Fruit fly (Drosophila melanogaster): ENCODE results near the gene CG31446.

Gene CG31446

DNA sequence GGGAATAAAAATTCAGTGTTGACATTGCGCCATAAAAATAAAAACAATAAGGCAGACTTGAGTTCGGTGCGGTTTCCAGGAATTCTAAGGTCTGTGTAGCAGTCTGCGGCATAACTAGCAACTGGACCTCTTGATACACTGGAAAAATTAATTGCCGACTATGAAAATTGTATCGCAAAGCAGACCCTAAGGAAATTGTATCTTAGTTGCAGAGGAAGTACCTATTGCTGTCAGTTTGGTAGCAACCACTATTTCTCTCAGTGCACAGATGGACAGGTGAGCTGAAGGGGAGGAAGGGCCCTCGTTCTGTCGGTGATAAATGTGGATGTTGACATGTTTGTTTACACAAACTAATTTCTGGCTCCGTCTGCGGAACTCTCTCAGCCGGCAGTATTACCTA is 48.2 kb upstream of the CG31446 start (continued):
- no peak for TF ChIP-seq cwo (GFP tag; optimal IDR thresholded peaks at IDR 0.05)
- TF ChIP-seq ken (GFP tag; IDR thresholded peaks at IDR 0.05) = no peak
- TF ChIP-seq Nf-YA (GFP tag; IDR thresholded peaks at IDR 0.05) = no peak
- TF ChIP-seq CG7839 (tag; optimal IDR thresholded peaks at IDR 0.05) = peak; percentile 44
- no peak for TF ChIP-seq bbx (GFP tag; IDR thresholded peaks at IDR 0.05; ENCODE audit: partially characterized antibody)
- no peak for TF ChIP-seq CG34376 (GFP tag; optimal IDR thresholded peaks at IDR 0.05)
- peak; percentile 73 for TF ChIP-seq CG1603 (tag; optimal IDR thresholded peaks at IDR 0.05)
- TF ChIP-seq Sry-δ (GFP tag; optimal IDR thresholded peaks at IDR 0.05) = no peak
- no peak for TF ChIP-seq insv (GFP tag; optimal IDR thresholded peaks at IDR 0.05)
- peak; percentile 78 for TF ChIP-seq Xrp1 (GFP tag; IDR thresholded peaks at IDR 0.05)
- peak; percentile 77 for TF ChIP-seq CG4404 (GFP tag; IDR thresholded peaks at IDR 0.05)
- TF ChIP-seq dimm (GFP tag; IDR thresholded peaks at IDR 0.05) = no peak
- TF ChIP-seq H15 (GFP tag; IDR thresholded peaks at IDR 0.05) = no peak
- no peak for TF ChIP-seq CG2129 (GFP tag; IDR thresholded peaks at IDR 0.05; ENCODE audit: partially characterized antibody)
- TF ChIP-seq Doc2 (GFP tag; IDR thresholded peaks at IDR 0.05) = no peak
- no peak for TF ChIP-seq slou (GFP tag; optimal IDR thresholded peaks at IDR 0.05)
- no peak for TF ChIP-seq caup (GFP tag; optimal IDR thresholded peaks at IDR 0.05; ENCODE audit: severe bottlenecking)
- TF ChIP-seq CG10209 (GFP tag; optimal IDR thresholded peaks at IDR 0.05) = peak; percentile 31
- TF ChIP-seq Elba2 (GFP tag; optimal IDR thresholded peaks at IDR 0.05) = no peak
- TF ChIP-seq CG2889 (GFP tag; IDR thresholded peaks at IDR 0.05) = no peak
- TF ChIP-seq tup (GFP tag; optimal IDR thresholded peaks at IDR 0.05) = no peak
- no peak for TF ChIP-seq ewg (GFP tag; optimal IDR thresholded peaks at IDR 0.05)
- no peak for TF ChIP-seq CG17912 (GFP tag; optimal IDR thresholded peaks at IDR 0.05)
- TF ChIP-seq ham (GFP tag; IDR thresholded peaks at IDR 0.05) = no peak
- no peak for TF ChIP-seq lilli (GFP tag; optimal IDR thresholded peaks at IDR 0.05)
- peak; percentile 28 for TF ChIP-seq maf-S (GFP tag; optimal IDR thresholded peaks at IDR 0.05)
- peak; percentile 14 for TF ChIP-seq shn (GFP tag; optimal IDR thresholded peaks at IDR 0.05)
- TF ChIP-seq B-H2 (GFP tag; optimal IDR thresholded peaks at IDR 0.05) = no peak
- TF ChIP-seq zfh1 (GFP tag; IDR thresholded peaks at IDR 0.05) = peak; percentile 78
- TF ChIP-seq knrl (GFP tag; IDR thresholded peaks at IDR 0.05; ENCODE audit: partially characterized antibody) = no peak
- TF ChIP-seq Jarid2 (GFP tag; optimal IDR thresholded peaks at IDR 0.05) = no peak
- TF ChIP-seq grn (GFP tag; optimal IDR thresholded peaks at IDR 0.05) = no peak
- peak; percentile 32 to 64 for TF ChIP-seq chif (GFP tag; optimal IDR thresholded peaks at IDR 0.05)
- no peak for TF ChIP-seq CG16813 (GFP tag; IDR thresholded peaks at IDR 0.05; ENCODE audit: partially characterized antibody)
- no peak for TF ChIP-seq usp (GFP tag; optimal IDR thresholded peaks at IDR 0.05)
- TF ChIP-seq CG15011 (GFP tag; optimal IDR thresholded peaks at IDR 0.05) = no peak
- no peak for TF ChIP-seq BEAF-32 (GFP tag; optimal IDR thresholded peaks at IDR 0.05)
- peak; percentile 75 for TF ChIP-seq ac (GFP tag; optimal IDR thresholded peaks at IDR 0.05)
- no peak for TF ChIP-seq danr (GFP tag; IDR thresholded peaks at IDR 0.05)
- no peak for TF ChIP-seq CG8359 (GFP tag; optimal IDR thresholded peaks at IDR 0.05; ENCODE audit: borderline replicate concordance)
- TF ChIP-seq CG11247 (GFP tag; IDR thresholded peaks at IDR 0.05) = no peak
- no peak for TF ChIP-seq wor (GFP tag; IDR thresholded peaks at IDR 0.05)
- peak; percentile 16 for TF ChIP-seq mam (GFP tag; optimal IDR thresholded peaks at IDR 0.05)
- peak; percentile 54; the same call in 1 of the 3 replicates for TF ChIP-seq otp (GFP tag; IDR thresholded peaks at IDR 0.05)
- no peak for TF ChIP-seq CG5953 (GFP tag; IDR thresholded peaks at IDR 0.05)
- TF ChIP-seq hkb (optimal IDR thresholded peaks at IDR 0.05) = no peak
- TF ChIP-seq hkb (GFP tag; IDR thresholded peaks at IDR 0.05) = no peak
- TF ChIP-seq MESR4 (GFP tag; optimal IDR thresholded peaks at IDR 0.05) = no peak
- peak; percentile 32 for TF ChIP-seq CG8388 (GFP tag; optimal IDR thresholded peaks at IDR 0.05)
- no peak for TF ChIP-seq Asciz (GFP tag; optimal IDR thresholded peaks at IDR 0.05)
- TF ChIP-seq lmd (GFP tag; IDR thresholded peaks at IDR 0.05) = no peak
- 0 out of 2 replicates have a peak, but pooled peaks have one; percentile 9 for TF ChIP-seq CG6689 (GFP tag; IDR thresholded peaks at IDR 0.05)

Data from whole organism, embryonic.